Fruit fly (Drosophila melanogaster): ENCODE results near the gene Oseg5.

Oseg5 gene

DNA sequence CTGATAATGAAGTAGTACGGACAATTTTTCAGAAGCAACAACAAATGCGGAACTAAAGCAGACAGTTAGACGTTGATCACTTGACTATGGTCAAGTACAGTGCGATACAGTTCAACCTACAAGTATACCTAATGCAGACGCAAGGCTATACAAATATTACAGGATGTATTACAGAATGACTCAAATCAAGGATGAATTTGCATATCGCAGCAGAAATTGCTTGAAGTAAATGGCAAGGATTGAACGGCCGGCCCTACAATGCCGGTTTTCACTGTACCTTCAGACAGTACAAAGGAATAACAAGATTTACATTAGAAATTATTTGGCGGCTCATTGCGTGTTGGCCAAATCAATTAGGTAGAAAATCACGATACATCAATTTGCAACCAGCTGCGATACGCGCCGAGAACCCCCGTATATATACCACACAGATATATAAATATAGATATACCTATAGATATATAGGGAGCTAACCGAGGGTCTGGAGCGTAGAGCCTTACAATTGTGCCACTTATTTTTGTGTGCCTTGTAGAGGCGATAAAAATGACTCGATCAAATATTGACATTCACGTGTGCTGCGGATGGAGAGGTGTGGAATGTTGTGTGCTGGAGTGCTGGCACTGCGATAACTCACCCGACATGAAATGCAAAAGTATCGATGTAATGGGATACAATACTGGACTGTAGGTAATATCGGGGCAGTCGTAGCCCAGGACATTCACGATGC, 45.9 kb upstream of the Oseg5 start (continued):
- TF ChIP-seq Med (GFP tag): peak; percentile 94
- no peak for TF ChIP-seq CG3726 (GFP tag; IDR thresholded peaks at IDR 0.05)
- peak; percentile 12 for TF ChIP-seq NfI (GFP tag; optimal IDR thresholded peaks at IDR 0.05)
- TF ChIP-seq Sox102F (GFP tag; optimal IDR thresholded peaks at IDR 0.05): peak; percentile 56
- no peak for TF ChIP-seq CG10267 (tag; optimal IDR thresholded peaks at IDR 0.05)
- TF ChIP-seq CG10979 (tag; optimal IDR thresholded peaks at IDR 0.05): peak; percentile 6
- TF ChIP-seq Hand (GFP tag; optimal IDR thresholded peaks at IDR 0.05): peak; percentile 14
- TF ChIP-seq fru (optimal IDR thresholded peaks at IDR 0.05): no peak
- no peak for TF ChIP-seq Hmx (GFP tag; optimal IDR thresholded peaks at IDR 0.05)
- TF ChIP-seq salm (tag; optimal IDR thresholded peaks at IDR 0.05): no peak
- peak; percentile 21; the same call in 1 of the 3 replicates for TF ChIP-seq CG14050 (GFP tag; IDR thresholded peaks at IDR 0.05)
- TF ChIP-seq CG3838 (GFP tag; optimal IDR thresholded peaks at IDR 0.05): no peak
- TF ChIP-seq CG17612 (GFP tag; IDR thresholded peaks at IDR 0.05): peak; percentile 30; the same call in 1 of the 2 replicates
- peak; percentile 20 for TF ChIP-seq Max (GFP tag; optimal IDR thresholded peaks at IDR 0.05)
- TF ChIP-seq Hmr (GFP tag; optimal IDR thresholded peaks at IDR 0.05): peak; percentile 73
- peak; percentile 14 for TF ChIP-seq fd96Cb (tag; optimal IDR thresholded peaks at IDR 0.05)
- peak; percentile 65 for TF ChIP-seq CG3281 (GFP tag; optimal IDR thresholded peaks at IDR 0.05)
- peak; percentile 54; the same call in 1 of the 2 replicates for TF ChIP-seq Poxn (GFP tag; IDR thresholded peaks at IDR 0.05)
- no peak for TF ChIP-seq Lim3 (GFP tag; IDR thresholded peaks at IDR 0.05)
- peak; percentile 77; the same call in 2 of the 3 replicates for TF ChIP-seq row (GFP tag; IDR thresholded peaks at IDR 0.05)
- peak; percentile 50; the same call in 1 of the 2 replicates for TF ChIP-seq MBD-R2 (GFP tag; IDR thresholded peaks at IDR 0.05)
- no peak for TF ChIP-seq stwl (tag; optimal IDR thresholded peaks at IDR 0.05)
- no peak for TF ChIP-seq ewg (GFP tag; optimal IDR thresholded peaks at IDR 0.05)
- no peak for TF ChIP-seq aop (GFP tag; IDR thresholded peaks at IDR 0.05)
- TF ChIP-seq dmrt11E (tag; optimal IDR thresholded peaks at IDR 0.05): no peak
- no peak for TF ChIP-seq Dref (GFP tag; IDR thresholded peaks at IDR 0.05)
- no peak for TF ChIP-seq CG16813 (GFP tag; IDR thresholded peaks at IDR 0.05; ENCODE audit: partially characterized antibody)
- TF ChIP-seq wor (GFP tag; IDR thresholded peaks at IDR 0.05): no peak; the same call in 1 of the 2 replicates
- no peak for TF ChIP-seq gsb-n (tag; optimal IDR thresholded peaks at IDR 0.05)
- TF ChIP-seq CG12659 (GFP tag; optimal IDR thresholded peaks at IDR 0.05): peak; percentile 41
- no peak for TF ChIP-seq crc (GFP tag; optimal IDR thresholded peaks at IDR 0.05)
- peak; percentile 22 for TF ChIP-seq sd (tag; optimal IDR thresholded peaks at IDR 0.05)
- no peak; the same call in 1 of the 2 replicates for TF ChIP-seq CG6689 (GFP tag; IDR thresholded peaks at IDR 0.05)
- no peak for TF ChIP-seq Side (GFP tag; optimal IDR thresholded peaks at IDR 0.05)
- no peak for TF ChIP-seq CG3065 (GFP tag; optimal IDR thresholded peaks at IDR 0.05)
- peak; percentile 35 for TF ChIP-seq kni (GFP tag; optimal IDR thresholded peaks at IDR 0.05)
- no peak for TF ChIP-seq CG12071 (GFP tag; optimal IDR thresholded peaks at IDR 0.05)
- no peak for TF ChIP-seq CG17802 (tag; optimal IDR thresholded peaks at IDR 0.05)
- 0 out of 2 replicates have a peak, but pooled peaks have one; percentile 29 for TF ChIP-seq E2f2 (GFP tag; IDR thresholded peaks at IDR 0.05)
- no peak for TF ChIP-seq CG2199 (GFP tag; IDR thresholded peaks at IDR 0.05)
- TF ChIP-seq ham (GFP tag; IDR thresholded peaks at IDR 0.05): 0 out of 2 replicates have a peak, but pooled peaks have one; percentile 19
- no peak for TF ChIP-seq TFAM (GFP tag; optimal IDR thresholded peaks at IDR 0.05)
- TF ChIP-seq CG11560 (tag; IDR thresholded peaks at IDR 0.05): peak; percentile 62; the same call in 1 of the 3 replicates
- TF ChIP-seq CG32772 (GFP tag; IDR thresholded peaks at IDR 0.05): no peak
- TF ChIP-seq CG17829 (tag; optimal IDR thresholded peaks at IDR 0.05): no peak
- no peak for TF ChIP-seq HLH4C (GFP tag; IDR thresholded peaks at IDR 0.05; ENCODE audit: partially characterized antibody)
- TF ChIP-seq Dp (GFP tag; optimal IDR thresholded peaks at IDR 0.05): no peak
- TF ChIP-seq bab2 (GFP tag; optimal IDR thresholded peaks at IDR 0.05): peak; percentile 53
- TF ChIP-seq vvl (GFP tag; IDR thresholded peaks at IDR 0.05): peak; percentile 66
- peak; percentile 61 for TF ChIP-seq CG3847 (GFP tag; IDR thresholded peaks at IDR 0.05)

All from whole organism, embryonic.